Worm (Caenorhabditis elegans) whole organism, L4 larva: ENCODE measurements around the gene K11E4.6.

Experiments used
- D1046.2 ChIP-seq: fragments of 200-800 bp; sonication (Bioruptor generic); IDR thresholded peaks from 2 replicates; pipeline ENCODE4 v1.3.6; 2022; ENCODE audit warnings: missing genetic modification characterization, missing compliant biosample characterization
- F26F4.8 ChIP-seq: fragments of 200-800 bp; sonication (Bioruptor generic); conservative IDR thresholded peaks from 2 replicates; pipeline ENCODE4 v1.3.6; 2022; ENCODE audit warnings: missing genetic modification characterization, missing compliant biosample characterization
- F44E2.7 ChIP-seq: fragments of 200-800 bp; sonication (Bioruptor generic); IDR thresholded peaks from 2 replicates; pipeline ENCODE4 v2.1.2; 2022; ENCODE audit warnings: missing genetic modification characterization, missing compliant biosample characterization
- R02D3.7 ChIP-seq: fragments of 150-350 bp; sonication (generic microtip); optimal IDR thresholded peaks from 3 replicates; lab custom pipeline; 2014; ENCODE audit warnings: missing biosample characterization, missing genetic modification characterization
- T26A8.4 ChIP-seq: fragments of 200-800 bp; sonication (Bioruptor generic); IDR thresholded peaks from 2 replicates; pipeline ENCODE4 v1.3.6; 2022; ENCODE audit warnings: missing genetic modification characterization, missing compliant biosample characterization
- Y48G9A.11 ChIP-seq: fragments of 200-800 bp; sonication (Bioruptor generic); IDR thresholded peaks from 2 replicates; pipeline ENCODE4 v1.3.6; 2022; ENCODE audit warnings: missing genetic modification reagents, missing genetic modification characterization, missing compliant biosample characterization
- ZK546.5 ChIP-seq, 2 experiments: sonication (generic microtip); optimal IDR thresholded peaks; 2 replicates each; lab custom pipeline; 2017; ENCODE audit warnings: missing biosample characterization in 2 of 2, missing genetic modification characterization in 2 of 2
- aha-1 ChIP-seq: fragments of 150-350 bp; peaks from one replicate; lab custom pipeline; 2014; ENCODE audit warnings: missing biosample characterization, missing genetic modification characterization
- ama-1 ChIP-seq: fragments of 150-350 bp; optimal IDR thresholded peaks from 2 replicates; lab custom pipeline; 2014; ENCODE audit warnings: inconsistent platforms, mixed read lengths
- attf-4 ChIP-seq: sonication (generic microtip); optimal IDR thresholded peaks from 3 replicates; lab custom pipeline; 2017; ENCODE audit warnings: missing biosample characterization, missing genetic modification characterization
- ceh-28 ChIP-seq: fragments of 150-350 bp; optimal IDR thresholded peaks from 2 replicates; lab custom pipeline; 2014; ENCODE audit warnings: missing biosample characterization, missing genetic modification reagents, missing genetic modification characterization
- ceh-32 ChIP-seq: sonication (generic microtip); optimal IDR thresholded peaks from 2 replicates; lab custom pipeline; 2016; ENCODE audit warnings: mild to moderate bottlenecking, missing genetic modification characterization, missing compliant biosample characterization; ENCODE audit not compliant: poor library complexity
- cey-2 ChIP-seq: sonication (generic microtip); optimal IDR thresholded peaks from 3 replicates; lab custom pipeline; 2017; ENCODE audit warnings: missing genetic modification characterization, mild to moderate bottlenecking, missing compliant biosample characterization, antibody characterized with exemption, borderline replicate concordance; ENCODE audit not compliant: insufficient read depth
- ctbp-1 ChIP-seq: fragments of 200-800 bp; sonication (Bioruptor generic); IDR thresholded peaks from 2 replicates; pipeline ENCODE4 v1.3.6; 2022; ENCODE audit warnings: missing genetic modification reagents, missing genetic modification characterization, missing compliant biosample characterization
- daf-12 ChIP-seq: fragments of 150-350 bp; optimal IDR thresholded peaks from 2 replicates; lab custom pipeline; 2014; ENCODE audit warnings: missing biosample characterization, missing genetic modification reagents, missing genetic modification characterization
- daf-16 ChIP-seq, 3 experiments: sonication (generic microtip); optimal IDR thresholded peaks; 2 replicates each; lab custom pipeline; 2016 to 2017; ENCODE audit warnings: missing genetic modification characterization in 3 of 3, missing genetic modification reagents in 3 of 3, mild to moderate bottlenecking in 2 of 3, missing compliant biosample characterization in 2 of 3, missing biosample characterization in 1 of 3, moderate library complexity in 1 of 3
- daf-19 ChIP-seq: fragments of 200-800 bp; sonication (Bioruptor generic); conservative IDR thresholded peaks from 2 replicates; pipeline ENCODE4 v1.3.6; 2022; ENCODE audit warnings: missing genetic modification characterization, missing compliant biosample characterization
- daf-8 ChIP-seq: fragments of 200-800 bp; sonication (Bioruptor generic); IDR thresholded peaks from 2 replicates; pipeline ENCODE4 v1.3.6; 2022; ENCODE audit warnings: missing genetic modification characterization, missing compliant biosample characterization
- dmd-6 ChIP-seq: fragments of 200-800 bp; sonication (Bioruptor generic); IDR thresholded peaks from 2 replicates; pipeline ENCODE4 v1.3.6; 2022; ENCODE audit warnings: missing genetic modification reagents, missing genetic modification characterization, missing compliant biosample characterization
- dve-1 ChIP-seq: sonication (generic microtip); optimal IDR thresholded peaks from 2 replicates; lab custom pipeline; 2017; ENCODE audit warnings: antibody characterized with exemption, mild to moderate bottlenecking, missing genetic modification characterization, missing compliant biosample characterization; ENCODE audit not compliant: insufficient read depth
- egl-27 ChIP-seq: sonication (generic microtip); optimal IDR thresholded peaks from 3 replicates; lab custom pipeline; 2017; ENCODE audit warnings: missing biosample characterization, missing genetic modification reagents, missing genetic modification characterization
- egl-43 ChIP-seq: fragments of 200-800 bp; sonication (Bioruptor generic); IDR thresholded peaks from 2 replicates; pipeline ENCODE4 v1.3.6; 2022; ENCODE audit warnings: missing genetic modification reagents, missing genetic modification characterization, missing compliant biosample characterization
- gei-8 ChIP-seq: fragments of 200-800 bp; sonication (Bioruptor generic); optimal IDR thresholded peaks from 2 replicates; lab custom pipeline; 2018; ENCODE audit warnings: mild to moderate bottlenecking, missing genetic modification characterization, missing compliant biosample characterization
- hlh-11 ChIP-seq: fragments of 200-800 bp; sonication (Bioruptor generic); optimal IDR thresholded peaks from 2 replicates; lab custom pipeline; 2018; ENCODE audit warnings: mild to moderate bottlenecking, missing genetic modification characterization, missing compliant biosample characterization
- hlh-30 ChIP-seq: sonication (generic microtip); optimal IDR thresholded peaks from 2 replicates; lab custom pipeline; 2017; ENCODE audit warnings: antibody characterized with exemption, mild to moderate bottlenecking, missing genetic modification characterization, missing compliant biosample characterization; ENCODE audit not compliant: insufficient read depth
- hmg-1.1 ChIP-seq: fragments of 200-800 bp; sonication (Bioruptor generic); IDR thresholded peaks from 2 replicates; pipeline ENCODE4 v1.3.6; 2022; ENCODE audit warnings: missing genetic modification reagents, missing genetic modification characterization, missing compliant biosample characterization
- jun-1 ChIP-seq: fragments of 150-350 bp; optimal IDR thresholded peaks from 2 replicates; lab custom pipeline; 2014; ENCODE audit warnings: missing biosample characterization, missing genetic modification reagents, missing genetic modification characterization
- lin-38 ChIP-seq: fragments of 200-800 bp; sonication (Bioruptor generic); IDR thresholded peaks from 2 replicates; pipeline ENCODE4 v1.3.6; 2022; ENCODE audit warnings: missing genetic modification reagents, missing genetic modification characterization, missing compliant biosample characterization
- lin-39 ChIP-seq: fragments of 150-350 bp; optimal IDR thresholded peaks from 2 replicates; lab custom pipeline; 2014; ENCODE audit warnings: missing biosample characterization, missing genetic modification reagents, missing genetic modification characterization
- lir-3 ChIP-seq: sonication (generic microtip); optimal IDR thresholded peaks from 2 replicates; lab custom pipeline; 2016; ENCODE audit warnings: mild to moderate bottlenecking, missing genetic modification characterization, missing compliant biosample characterization
- lsy-2 ChIP-seq, 2 experiments: fragments of 150-350 bp in 1 of 2; sonication (generic microtip) in 1 of 2; optimal IDR thresholded peaks; 2 replicates each; lab custom pipeline; 2014 to 2017; ENCODE audit warnings: missing biosample characterization in 2 of 2, missing genetic modification characterization in 2 of 2
- mdl-1 ChIP-seq, 2 experiments: fragments of 150-350 bp in 1 of 2; sonication (generic microtip) in 1 of 2; optimal IDR thresholded peaks; 2 replicates each; lab custom pipeline; 2014 to 2017; ENCODE audit warnings: missing biosample characterization in 2 of 2, missing genetic modification characterization in 2 of 2
- mes-2 ChIP-seq: sonication (generic microtip); optimal IDR thresholded peaks from 2 replicates; lab custom pipeline; 2016; ENCODE audit warnings: missing genotype, mild to moderate bottlenecking, missing genetic modification characterization, missing compliant biosample characterization; ENCODE audit not compliant: poor library complexity, severe bottlenecking
- mxl-2 ChIP-seq: fragments of 200-800 bp; sonication (Bioruptor generic); conservative IDR thresholded peaks from 2 replicates; pipeline ENCODE4 v1.3.6; 2022; ENCODE audit warnings: missing genetic modification reagents, missing genetic modification characterization, missing compliant biosample characterization
- nhr-111 ChIP-seq: fragments of 200-800 bp; sonication (Bioruptor generic); optimal IDR thresholded peaks from 2 replicates; lab custom pipeline; 2018; ENCODE audit warnings: mild to moderate bottlenecking, missing genetic modification characterization, missing compliant biosample characterization
- nhr-28 ChIP-seq: fragments of 150-350 bp; optimal IDR thresholded peaks from 2 replicates; lab custom pipeline; 2014; ENCODE audit warnings: missing biosample characterization, missing genetic modification characterization
- nhr-6 ChIP-seq: fragments of 150-350 bp; optimal IDR thresholded peaks from 2 replicates; lab custom pipeline; 2014; ENCODE audit warnings: missing biosample characterization, missing genetic modification characterization
- nhr-77 ChIP-seq: fragments of 150-350 bp; optimal IDR thresholded peaks from 2 replicates; lab custom pipeline; 2014; ENCODE audit warnings: missing biosample characterization, missing genetic modification characterization
- php-3 ChIP-seq: fragments of 200-800 bp; sonication (Bioruptor generic); IDR thresholded peaks from 2 replicates; pipeline ENCODE4 v1.3.6; 2022; ENCODE audit warnings: missing genetic modification reagents, missing genetic modification characterization, missing compliant biosample characterization
- pqm-1 ChIP-seq: sonication (generic microtip); optimal IDR thresholded peaks from 2 replicates; lab custom pipeline; 2017; ENCODE audit warnings: missing biosample characterization, missing genetic modification characterization
- skn-1 ChIP-seq: fragments of 150-350 bp; optimal IDR thresholded peaks from 2 replicates; lab custom pipeline; 2014; ENCODE audit warnings: missing biosample characterization, missing genetic modification characterization
- snpc-1.2 ChIP-seq: fragments of 200-800 bp; sonication (Bioruptor generic); IDR thresholded peaks from 2 replicates; pipeline ENCODE4 v1.3.6; 2022; ENCODE audit warnings: missing genetic modification reagents, missing genetic modification characterization, missing compliant biosample characterization
- unc-130 ChIP-seq: sonication (generic microtip); optimal IDR thresholded peaks from 2 replicates; lab custom pipeline; 2016; ENCODE audit warnings: missing genetic modification reagents, missing genetic modification characterization, missing compliant biosample characterization
- zip-11 ChIP-seq: fragments of 200-800 bp; sonication (Bioruptor generic); IDR thresholded peaks from 2 replicates; pipeline ENCODE4 v1.3.6; 2022; ENCODE audit warnings: missing genetic modification characterization, missing compliant biosample characterization
- zip-2 ChIP-seq: fragments of 150-350 bp; optimal IDR thresholded peaks from 2 replicates; lab custom pipeline; 2014; ENCODE audit warnings: missing biosample characterization, missing genetic modification characterization
- ztf-7 ChIP-seq: fragments of 150-350 bp; optimal IDR thresholded peaks from 2 replicates; lab custom pipeline; 2014; ENCODE audit warnings: missing biosample characterization, missing genetic modification characterization

K11E4.6 gene

DNA sequence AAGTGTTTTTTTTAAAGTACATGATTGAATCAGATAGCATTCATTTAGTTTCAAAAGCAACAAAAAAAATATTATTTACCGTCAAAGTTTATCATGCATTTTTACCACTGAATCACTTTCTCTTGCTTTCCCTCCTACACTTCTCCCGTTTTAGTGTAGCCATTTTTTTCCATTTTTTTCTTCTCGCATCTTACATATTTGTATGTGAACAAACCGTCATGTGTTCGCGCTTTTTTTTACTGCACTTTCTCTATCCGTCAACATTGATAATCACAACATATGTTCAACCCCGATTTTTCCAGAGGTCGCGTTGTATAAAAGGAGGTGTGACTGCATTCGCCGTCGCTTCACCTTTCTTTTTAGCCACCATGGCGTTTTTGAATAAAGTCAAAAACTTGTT is 47.6 kb upstream of the K11E4.6 start, which contains the start of gene gck-4:
Gene gck-4 (plus strand): TSS at position 301 of the 400 bp plus-strand sequence.
- TF ChIP-seq daf-19 (GFP tag; lab: Robert Waterston, UW) (no peak), nhr-28 (tag; lab: Kevin White, UChicago) (peak; percentile 55), hmg-1.1 (no peak), hlh-30 (tag; lab: Kevin White, UChicago) (peak; percentile 5), D1046.2 (GFP tag; lab: Robert Waterston, UW) (no peak), aha-1 (tag; lab: Kevin White, UChicago) (peak; percentile 16)

DNA sequence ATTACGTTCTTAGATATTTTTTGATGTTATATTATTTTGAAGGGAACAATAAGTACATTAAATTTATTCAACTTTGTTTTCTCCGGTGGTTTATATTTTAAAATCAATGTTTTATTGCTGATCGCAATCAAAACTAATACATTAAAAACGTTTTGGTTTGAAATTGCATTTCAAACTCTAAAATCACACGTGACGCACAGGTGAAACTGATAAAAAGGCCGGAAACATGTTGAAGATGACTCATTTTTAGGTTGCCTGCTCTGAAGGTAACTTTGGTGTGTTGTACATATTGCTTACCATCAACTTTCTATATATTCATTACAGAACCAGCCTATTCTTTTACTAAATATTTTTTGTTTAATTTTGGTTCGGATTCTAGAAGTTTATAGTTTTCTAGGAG is 38.7 kb upstream of the K11E4.6 start:
- TF ChIP-seq F44E2.7 (GFP tag; lab: Robert Waterston, UW) (no peak), daf-16 (GFP tag; optimal IDR thresholded peaks at IDR 0.05; lab: Kevin White, UChicago) (no peak), daf-16 (tag; optimal IDR thresholded peaks at IDR 0.05; lab: Kevin White, UChicago) (peak; percentile 60), hlh-30 (tag; lab: Kevin White, UChicago) (peak; percentile 44), nhr-28 (tag; lab: Kevin White, UChicago) (peak; percentile 29), pqm-1 (tag; lab: Kevin White, UChicago) (peak; percentile 58), dmd-6 (GFP tag; lab: Robert Waterston, UW) (peak; percentile 17; the same call in 1 of the 2 replicates), hlh-11 (tag; lab: Kevin White, UChicago) (peak; percentile 28), mdl-1 (tag; optimal IDR thresholded peaks at IDR 0.05; lab: Kevin White, UChicago) (peak in 1 of 2 experiments; percentile 40), dve-1 (peak; percentile 73), Y48G9A.11 (GFP tag; lab: Robert Waterston, UW) (no peak), php-3 (GFP tag; lab: Robert Waterston, UW) (peak; percentile 76), jun-1 (tag; lab: Kevin White, UChicago) (no peak), nhr-77 (tag; lab: Kevin White, UChicago) (peak; percentile 14), daf-12 (tag; lab: Kevin White, UChicago) (no peak), nhr-6 (peak; percentile 46)
- TF ChIP-seq, all 104 proteins: peak for 11

DNA sequence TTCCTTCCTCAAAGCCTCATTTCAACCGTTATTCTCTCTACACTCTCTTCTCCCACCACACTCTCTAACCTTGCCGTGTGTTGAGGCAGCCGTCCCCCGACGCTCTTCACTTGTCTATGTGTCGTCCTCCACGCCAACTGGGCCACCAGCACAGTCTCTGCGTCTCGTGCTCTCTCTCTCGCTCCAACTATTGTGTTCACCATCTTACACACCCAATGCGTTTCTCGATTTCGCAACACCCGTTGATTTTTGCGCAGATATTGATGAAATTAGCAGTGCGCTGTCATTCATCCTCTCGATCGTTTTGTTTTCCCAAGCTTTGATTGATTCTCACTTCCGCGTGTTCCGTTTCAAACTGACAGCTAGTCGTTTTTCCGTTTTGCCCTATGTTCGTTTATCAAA is 37.4 kb upstream of the K11E4.6 start:
- TF ChIP-seq zip-11 (GFP tag; lab: Robert Waterston, UW) (no peak), zip-2 (no peak), daf-12 (tag; lab: Kevin White, UChicago) (no peak), jun-1 (tag; lab: Kevin White, UChicago) (peak; percentile 6), T26A8.4 (GFP tag; lab: Robert Waterston, UW) (peak; percentile 55; the same call in 1 of the 2 replicates), lsy-2 (tag; optimal IDR thresholded peaks at IDR 0.05; lab: Kevin White, UChicago) (peak in 1 of 2 experiments; percentile 43), snpc-1.2 (GFP tag; lab: Robert Waterston, UW) (no peak), unc-130 (GFP tag; lab: Kevin White, UChicago) (no peak), cey-2 (tag; lab: Kevin White, UChicago) (no peak), hmg-1.1 (peak; percentile 83), skn-1 (tag; lab: Kevin White, UChicago) (no peak), D1046.2 (GFP tag; lab: Robert Waterston, UW) (no peak), mes-2 (peak; percentile 64), gei-8 (GFP tag; lab: Kevin White, UChicago) (no peak), attf-4 (no peak), ceh-28 (tag; lab: Kevin White, UChicago) (no peak), F26F4.8 (GFP tag; lab: Robert Waterston, UW) (no peak), mxl-2 (GFP tag; lab: Robert Waterston, UW) (no peak), ztf-7 (tag; lab: Kevin White, UChicago) (no peak), daf-8 (no peak), ZK546.5 (tag; optimal IDR thresholded peaks at IDR 0.05; lab: Kevin White, UChicago) (no peak), egl-27 (tag; lab: Kevin White, UChicago) (no peak), aha-1 (tag; lab: Kevin White, UChicago) (peak; percentile 96), ama-1 (lab: Kevin White, UChicago) (no peak), ctbp-1 (GFP tag; lab: Robert Waterston, UW) (0 out of 2 replicates have a peak, but pooled peaks have one; percentile 50), ceh-32 (no peak), nhr-111 (no peak), R02D3.7 (no peak), lin-39 (no peak), Y48G9A.11 (GFP tag; lab: Robert Waterston, UW) (no peak), lin-38 (GFP tag; lab: Robert Waterston, UW) (no peak), hlh-30 (tag; lab: Kevin White, UChicago) (peak; percentile 58), lir-3 (tag; lab: Kevin White, UChicago) (no peak), egl-43 (peak; percentile 75)
